Worm (Caenorhabditis elegans) whole organism, L1 larva: ENCODE results near the gene F53G2.13.

ENCODE experiments used
- C34B4.2 ChIP-seq: sonication (generic microtip); optimal IDR thresholded peaks from 2 replicates; lab custom pipeline; 2017; ENCODE audit warnings: mild to moderate bottlenecking, missing genetic modification characterization, missing compliant biosample characterization
- F16B12.6 ChIP-seq: fragments of 150-350 bp; optimal IDR thresholded peaks from 2 replicates; lab custom pipeline; 2014; ENCODE audit warnings: missing biosample characterization, missing genetic modification characterization
- aha-1 ChIP-seq: fragments of 150-350 bp; optimal IDR thresholded peaks from 2 replicates; lab custom pipeline; 2014; ENCODE audit warnings: missing biosample characterization, missing genetic modification characterization
- aly-2 ChIP-seq: fragments of 150-350 bp; optimal IDR thresholded peaks from 2 replicates; lab custom pipeline; 2014; ENCODE audit warnings: missing biosample characterization, missing genetic modification characterization
- ceh-63 ChIP-seq: fragments of 200-800 bp; sonication (Bioruptor generic); optimal IDR thresholded peaks from 2 replicates; lab custom pipeline; 2018; ENCODE audit warnings: mild to moderate bottlenecking, missing genetic modification characterization, missing compliant biosample characterization
- ceh-8 ChIP-seq: fragments of 200-800 bp; sonication (Bioruptor generic); optimal IDR thresholded peaks from 2 replicates; lab custom pipeline; 2018; ENCODE audit warnings: mild to moderate bottlenecking, missing genetic modification characterization, moderate library complexity, missing compliant biosample characterization
- efl-1 ChIP-seq, 4 experiments: fragments of 150-350 bp; optimal IDR thresholded peaks in 3 of 4; peaks in 1 of 4; 1 replicate in 1 of 4; 2 replicates in 3 of 4; lab custom pipeline; 2014; ENCODE audit warnings: missing biosample characterization in 2 of 4, missing genetic modification characterization in 2 of 4, missing genetic modification reagents in 2 of 4
- efl-3 ChIP-seq: fragments of 200-800 bp; sonication (Bioruptor generic); optimal IDR thresholded peaks from 2 replicates; lab custom pipeline; 2018; ENCODE audit warnings: mild to moderate bottlenecking, missing genetic modification characterization, missing compliant biosample characterization
- egl-27 ChIP-seq, 2 experiments: fragments of 150-350 bp in 1 of 2; sonication (generic microtip); optimal IDR thresholded peaks; 3 replicates each; lab custom pipeline; 2017 to 2018; ENCODE audit warnings: missing biosample characterization in 2 of 2, missing genetic modification characterization in 2 of 2, missing genetic modification reagents in 2 of 2
- elt-2 ChIP-seq: sonication (generic microtip); optimal IDR thresholded peaks from 2 replicates; lab custom pipeline; 2016; ENCODE audit warnings: missing genetic modification characterization, mild to moderate bottlenecking, inconsistent platforms, missing compliant biosample characterization, missing genetic modification reagents
- ets-5 ChIP-seq: fragments of 200-800 bp; sonication (Bioruptor generic); IDR thresholded peaks from 2 replicates; pipeline ENCODE4 v1.3.6; 2022; ENCODE audit warnings: missing genetic modification characterization, missing compliant biosample characterization
- fkh-4 ChIP-seq: sonication (generic microtip); optimal IDR thresholded peaks from 2 replicates; lab custom pipeline; 2016; ENCODE audit warnings: missing compliant biosample characterization, missing genetic modification characterization, borderline replicate concordance
- fkh-8 ChIP-seq: sonication (generic microtip); optimal IDR thresholded peaks from 2 replicates; lab custom pipeline; 2016; ENCODE audit warnings: mild to moderate bottlenecking, missing genetic modification characterization, missing compliant biosample characterization
- grh-1 ChIP-seq: fragments of 200-800 bp; sonication (Bioruptor generic); IDR thresholded peaks from 2 replicates; pipeline ENCODE4 v1.3.6; 2022; ENCODE audit warnings: missing genetic modification reagents, missing genetic modification characterization, missing compliant biosample characterization
- hlh-17 ChIP-seq: fragments of 200-800 bp; sonication (Bioruptor generic); optimal IDR thresholded peaks from 2 replicates; lab custom pipeline; 2018; ENCODE audit warnings: missing genetic modification characterization, mild to moderate bottlenecking, missing compliant biosample characterization, moderate library complexity, borderline replicate concordance
- hpl-2 ChIP-seq: fragments of 150-350 bp; optimal IDR thresholded peaks from 2 replicates; lab custom pipeline; 2014; ENCODE audit warnings: missing biosample characterization, missing genetic modification reagents, missing genetic modification characterization
- irx-1 ChIP-seq: sonication (generic microtip); optimal IDR thresholded peaks from 2 replicates; lab custom pipeline; 2016; ENCODE audit warnings: missing genetic modification characterization, missing compliant biosample characterization
- isw-1 ChIP-seq: fragments of 200-800 bp; sonication (Bioruptor generic); IDR thresholded peaks from 2 replicates; pipeline ENCODE4 v1.3.6; 2022; ENCODE audit warnings: missing genetic modification characterization, missing compliant biosample characterization
- lin-13 ChIP-seq: fragments of 150-350 bp; optimal IDR thresholded peaks from 2 replicates; lab custom pipeline; 2014; ENCODE audit warnings: missing biosample characterization, missing genetic modification reagents, missing genetic modification characterization
- lin-15B ChIP-seq: fragments of 150-350 bp; sonication (generic microtip); optimal IDR thresholded peaks from 3 replicates; lab custom pipeline; 2014; ENCODE audit warnings: missing biosample characterization, missing genetic modification characterization
- lin-39 ChIP-seq: fragments of 150-350 bp; optimal IDR thresholded peaks from 2 replicates; lab custom pipeline; 2014; ENCODE audit warnings: missing biosample characterization, missing genetic modification reagents, missing genetic modification characterization
- lir-3 ChIP-seq: sonication (generic microtip); optimal IDR thresholded peaks from 2 replicates; lab custom pipeline; 2016; ENCODE audit warnings: mild to moderate bottlenecking, missing genetic modification characterization, moderate library complexity, missing compliant biosample characterization; ENCODE audit not compliant: poor library complexity
- lsy-2 ChIP-seq, 2 experiments: fragments of 150-350 bp; optimal IDR thresholded peaks; 2 replicates each; lab custom pipeline; 2014; ENCODE audit warnings: missing biosample characterization in 2 of 2, missing genetic modification characterization in 2 of 2
- mab-9 ChIP-seq: fragments of 200-800 bp; sonication (Bioruptor generic); IDR thresholded peaks from 2 replicates; pipeline ENCODE4 v1.3.6; 2022; ENCODE audit warnings: missing genetic modification reagents, missing genetic modification characterization, missing compliant biosample characterization
- mdl-1 ChIP-seq, 2 experiments: fragments of 150-350 bp; optimal IDR thresholded peaks; 2 replicates each; lab custom pipeline; 2014 to 2017; ENCODE audit warnings: missing biosample characterization in 2 of 2, missing genetic modification characterization in 2 of 2, inconsistent platforms in 1 of 2
- mef-2 ChIP-seq: fragments of 150-350 bp; optimal IDR thresholded peaks from 2 replicates; lab custom pipeline; 2014; ENCODE audit warnings: missing biosample characterization, missing genetic modification characterization
- mep-1 ChIP-seq: fragments of 150-350 bp; optimal IDR thresholded peaks from 2 replicates; lab custom pipeline; 2014; ENCODE audit warnings: missing biosample characterization, missing genetic modification characterization
- nhr-11 ChIP-seq: fragments of 150-350 bp; optimal IDR thresholded peaks from 2 replicates; lab custom pipeline; 2014; ENCODE audit warnings: missing biosample characterization, missing genetic modification characterization
- nhr-12 ChIP-seq: sonication (generic microtip); optimal IDR thresholded peaks from 2 replicates; lab custom pipeline; 2017; ENCODE audit warnings: missing biosample characterization, missing genetic modification characterization
- nhr-19 ChIP-seq: fragments of 200-800 bp; sonication (Bioruptor generic); conservative IDR thresholded peaks from 2 replicates; pipeline ENCODE4 v1.3.6; 2022; ENCODE audit warnings: missing genetic modification characterization, missing compliant biosample characterization
- nhr-237 ChIP-seq: fragments of 150-350 bp; optimal IDR thresholded peaks from 2 replicates; lab custom pipeline; 2014; ENCODE audit warnings: missing biosample characterization, missing genetic modification characterization
- nhr-85 ChIP-seq: sonication (generic microtip); peaks from one replicate; lab custom pipeline; 2016; ENCODE audit warnings: missing genetic modification characterization, inconsistent platforms, missing compliant biosample characterization
- pag-3 ChIP-seq: sonication (generic microtip); optimal IDR thresholded peaks from 2 replicates; lab custom pipeline; 2017; ENCODE audit warnings: missing genetic modification characterization, mild to moderate bottlenecking, missing compliant biosample characterization, antibody characterized with exemption, borderline replicate concordance; ENCODE audit not compliant: insufficient read depth
- pax-3 ChIP-seq: fragments of 200-800 bp; sonication (Bioruptor generic); optimal IDR thresholded peaks from 2 replicates; lab custom pipeline; 2018; ENCODE audit warnings: mild to moderate bottlenecking, missing genetic modification characterization, moderate library complexity, missing compliant biosample characterization
- rnt-1 ChIP-seq: sonication (generic microtip); optimal IDR thresholded peaks from 2 replicates; lab custom pipeline; 2016; ENCODE audit warnings: mild to moderate bottlenecking, missing genetic modification characterization, moderate library complexity, missing compliant biosample characterization
- snu-23 ChIP-seq: sonication (generic microtip); optimal IDR thresholded peaks from 2 replicates; lab custom pipeline; 2016; ENCODE audit warnings: missing genetic modification characterization, missing compliant biosample characterization
- sox-4 ChIP-seq: sonication (generic microtip); optimal IDR thresholded peaks from 2 replicates; lab custom pipeline; 2016; ENCODE audit warnings: missing genetic modification characterization, missing compliant biosample characterization
- sup-37 ChIP-seq: fragments of 200-800 bp; sonication (Bioruptor generic); optimal IDR thresholded peaks from 2 replicates; lab custom pipeline; 2018; ENCODE audit warnings: mild to moderate bottlenecking, missing genetic modification characterization, missing compliant biosample characterization
- swsn-7 ChIP-seq: sonication (generic microtip); optimal IDR thresholded peaks from 2 replicates; lab custom pipeline; 2016; ENCODE audit warnings: missing genetic modification characterization, missing compliant biosample characterization
- tbx-2 ChIP-seq: sonication (generic microtip); optimal IDR thresholded peaks from 2 replicates; lab custom pipeline; 2016; ENCODE audit warnings: missing genetic modification characterization, missing compliant biosample characterization
- tlp-1 ChIP-seq: fragments of 150-350 bp; optimal IDR thresholded peaks from 2 replicates; lab custom pipeline; 2014; ENCODE audit warnings: missing biosample characterization, missing genetic modification characterization
- unc-130 ChIP-seq: fragments of 150-350 bp; optimal IDR thresholded peaks from 2 replicates; lab custom pipeline; 2017; ENCODE audit warnings: missing biosample characterization, missing genetic modification characterization, inconsistent platforms
- unc-30 ChIP-seq: sonication (generic microtip); optimal IDR thresholded peaks from 2 replicates; lab custom pipeline; 2017; ENCODE audit warnings: missing biosample characterization, missing genetic modification characterization
- unc-62 ChIP-seq: fragments of 150-350 bp; optimal IDR thresholded peaks from 2 replicates; lab custom pipeline; 2014; ENCODE audit warnings: missing biosample characterization, missing genetic modification reagents, missing genetic modification characterization
- vab-15 ChIP-seq: sonication (generic microtip); optimal IDR thresholded peaks from 2 replicates; lab custom pipeline; 2017; ENCODE audit warnings: missing genotype, mild to moderate bottlenecking, missing genetic modification characterization, missing compliant biosample characterization
- ztf-11 ChIP-seq, 2 experiments: sonication (generic microtip); optimal IDR thresholded peaks; 2 replicates each; lab custom pipeline; 2016 to 2017; ENCODE audit warnings: missing genetic modification characterization in 2 of 2, missing biosample characterization in 1 of 2, missing compliant biosample characterization in 1 of 2
- ztf-4 ChIP-seq: fragments of 150-350 bp; optimal IDR thresholded peaks from 2 replicates; lab custom pipeline; 2014; ENCODE audit warnings: missing biosample characterization, missing genetic modification characterization

F53G2.13 gene

DNA sequence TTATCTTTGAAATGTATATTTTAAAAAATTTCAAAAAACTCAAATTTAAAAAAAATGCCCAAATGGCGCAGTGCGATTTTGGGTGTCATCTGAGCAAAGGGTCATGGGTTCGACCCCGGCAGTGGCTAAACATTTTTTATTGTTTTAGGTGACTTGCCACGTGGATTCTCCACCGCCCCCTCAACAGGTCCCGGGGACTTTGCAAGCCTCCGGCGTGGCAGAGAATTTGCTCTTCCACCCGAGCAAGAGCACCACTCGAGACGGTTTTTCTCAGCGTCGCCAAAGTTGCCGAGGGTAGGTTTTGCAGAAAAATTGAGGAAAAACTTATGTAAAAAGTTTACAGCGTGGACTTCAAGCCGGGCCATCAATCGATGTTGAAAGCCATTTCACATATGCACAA is 38.4 kb upstream of the F53G2.13 start:
- TF ChIP-seq efl-1 (optimal IDR thresholded peaks at IDR 0.05; lab: Kevin White, UChicago) = no peak
- TF ChIP-seq efl-1 (GFP tag; optimal IDR thresholded peaks at IDR 0.05 in 1 of 2; lab: Kevin White, UChicago) = peak in 1 of 2 experiments; percentile 7
- TF ChIP-seq hpl-2 (GFP tag; lab: Kevin White, UChicago) = no peak
- no peak for TF ChIP-seq unc-30 (tag; lab: Kevin White, UChicago)

- no peak for TF ChIP-seq C34B4.2
- no peak for TF ChIP-seq efl-1 (optimal IDR thresholded peaks at IDR 0.05; lab: Kevin White, UChicago)
- TF ChIP-seq efl-1 (GFP tag; optimal IDR thresholded peaks at IDR 0.05 in 1 of 2; lab: Kevin White, UChicago) = peak in 1 of 2 experiments; percentile 11
- TF ChIP-seq, all 84 proteins: peak for 1
These were observed 36.9 kb upstream of the F53G2.13 start for ce11 chrII:2446727-2447126.

DNA sequence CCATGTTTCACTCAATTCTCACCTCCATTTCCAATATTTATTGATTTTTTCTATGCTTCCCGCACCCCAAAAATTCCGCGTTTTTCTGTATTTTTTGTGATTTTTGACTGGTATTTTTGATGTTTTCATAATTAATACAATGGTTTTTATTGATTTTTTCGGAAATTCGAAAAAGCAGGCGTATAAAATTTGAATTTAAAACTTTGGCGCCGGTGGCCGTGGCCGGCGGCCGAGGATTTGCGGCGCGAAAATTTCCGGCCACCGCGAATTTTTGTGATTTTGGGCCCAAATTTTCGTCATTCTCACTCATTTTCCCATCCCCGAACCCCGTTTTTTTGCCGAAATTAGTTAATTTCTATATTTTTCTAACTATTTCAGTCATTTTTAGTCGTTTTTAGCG is 32.6 kb upstream of the F53G2.13 start:
- TF ChIP-seq lir-3 (tag; lab: Kevin White, UChicago) (no peak), fkh-8 (peak; percentile 34), irx-1 (tag; lab: Kevin White, UChicago) (peak; percentile 81), egl-27 (tag; optimal IDR thresholded peaks at IDR 0.05; lab: Kevin White, UChicago) (no peak), lsy-2 (tag; optimal IDR thresholded peaks at IDR 0.05; lab: Kevin White, UChicago) (peak; percentile 48 to 53), tbx-2 (tag; lab: Kevin White, UChicago) (peak; percentile 67), elt-2 (tag; lab: Kevin White, UChicago) (peak; percentile 24), unc-62 (GFP tag; lab: Kevin White, UChicago) (no peak), ztf-11 (tag; optimal IDR thresholded peaks at IDR 0.05; lab: Kevin White, UChicago) (peak in 1 of 2 experiments; percentile 68), isw-1 (peak; percentile 45), nhr-85 (tag; lab: Kevin White, UChicago) (peak; percentile 81), lin-13 (GFP tag; lab: Kevin White, UChicago) (peak; percentile 27), mab-9 (GFP tag; lab: Robert Waterston, UW) (peak; percentile 43; the same call in 1 of the 2 replicates), aha-1 (tag; lab: Kevin White, UChicago) (no peak), lin-39 (tag; lab: Kevin White, UChicago) (no peak), hpl-2 (GFP tag; lab: Kevin White, UChicago) (no peak), vab-15 (tag; lab: Kevin White, UChicago) (no peak), mdl-1 (tag; optimal IDR thresholded peaks at IDR 0.05; lab: Kevin White, UChicago) (no peak), sup-37 (GFP tag; lab: Kevin White, UChicago) (no peak), nhr-11 (tag; lab: Kevin White, UChicago) (no peak), tlp-1 (tag; lab: Kevin White, UChicago) (no peak), sox-4 (tag; lab: Kevin White, UChicago) (peak; percentile 19), nhr-12 (tag; lab: Kevin White, UChicago) (no peak), nhr-237 (tag; lab: Kevin White, UChicago) (no peak), swsn-7 (tag; lab: Kevin White, UChicago) (peak; percentile 46), fkh-4 (tag; lab: Kevin White, UChicago) (peak; percentile 38), unc-30 (tag; lab: Kevin White, UChicago) (no peak), mef-2 (tag; lab: Kevin White, UChicago) (no peak), unc-130 (tag; lab: Kevin White, UChicago) (no peak), ceh-8 (no peak), pax-3 (peak; percentile 67), grh-1 (GFP tag; lab: Robert Waterston, UW) (0 out of 2 replicates have a peak, but pooled peaks have one; percentile 53), aly-2 (tag; lab: Kevin White, UChicago) (peak; percentile 29), ets-5 (GFP tag; lab: Robert Waterston, UW) (no peak), lin-15B (peak; percentile 22), ztf-4 (tag; lab: Kevin White, UChicago) (no peak), efl-3 (GFP tag; lab: Kevin White, UChicago) (no peak), nhr-19 (peak; percentile 70), rnt-1 (tag; lab: Kevin White, UChicago) (peak; percentile 93), snu-23 (peak; percentile 58), hlh-17 (GFP tag; lab: Kevin White, UChicago) (no peak), mep-1 (tag; lab: Kevin White, UChicago) (peak; percentile 51), F16B12.6 (tag; lab: Kevin White, UChicago) (no peak), ceh-63 (GFP tag; lab: Kevin White, UChicago) (no peak), pag-3 (tag; lab: Kevin White, UChicago) (no peak)
